Fruit fly (Drosophila melanogaster) whole organism: ENCODE data around the gene svp.

Source experiments
- CG8478 ChIP-seq: fragments of >200 bp; optimal IDR thresholded peaks from 2 replicates; lab custom pipeline; 2018; ENCODE audit warnings: inconsistent platforms
- Dll ChIP-seq: fragments of >200 bp; optimal IDR thresholded peaks from 2 replicates; lab custom pipeline; 2017
- EcR ChIP-seq, 2 experiments: fragments of >200 bp; optimal IDR thresholded peaks; 2 replicates each; lab custom pipeline; 2017; ENCODE audit warnings: missing biosample characterization in 2 of 2, missing genetic modification characterization in 2 of 2, missing genetic modification reagents in 2 of 2
- pan ChIP-seq: fragments of >200 bp; optimal IDR thresholded peaks from 2 replicates; lab custom pipeline; 2017
- psq ChIP-seq: fragments of >200 bp; optimal IDR thresholded peaks from 2 replicates; lab custom pipeline; 2017
- usp ChIP-seq: fragments of >200 bp; optimal IDR thresholded peaks from 2 replicates; lab custom pipeline; 2017; ENCODE audit warnings: missing biosample characterization, missing genetic modification characterization, mixed read lengths

The svp gene

DNA sequence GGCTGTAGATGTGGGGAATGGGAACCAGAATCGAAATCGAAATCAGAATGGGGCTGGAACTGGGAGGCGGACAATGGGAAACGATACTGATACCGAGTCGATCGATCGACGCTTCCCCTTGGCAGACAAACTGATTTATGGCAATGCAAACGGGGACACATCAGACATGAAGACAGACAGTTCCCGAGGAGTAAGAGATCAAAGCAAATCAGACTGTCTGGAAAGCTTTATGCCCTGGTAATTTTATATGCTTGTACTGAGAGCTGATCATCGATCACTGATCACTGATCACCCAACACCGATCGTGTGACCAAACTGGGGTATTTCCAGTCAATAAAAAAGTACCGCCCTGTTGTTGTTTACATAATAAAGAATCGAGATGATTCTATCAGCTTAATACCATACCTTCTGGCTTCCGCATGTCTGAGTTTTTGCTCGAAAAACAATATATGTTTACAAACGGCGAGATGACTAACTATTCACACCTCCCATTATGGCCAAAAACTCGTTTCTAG, 11.4 kb downstream of the svp start:
- TF ChIP-seq psq (lab: Kevin White, UChicago) = no peak
- no peak for TF ChIP-seq pan (lab: Kevin White, UChicago)
- no peak for TF ChIP-seq Dll (lab: Kevin White, UChicago)
- TF ChIP-seq CG8478 (lab: Kevin White, UChicago) = no peak
- no peak for TF ChIP-seq EcR (GFP tag; optimal IDR thresholded peaks at IDR 0.05; lab: Kevin White, UChicago)

DNA sequence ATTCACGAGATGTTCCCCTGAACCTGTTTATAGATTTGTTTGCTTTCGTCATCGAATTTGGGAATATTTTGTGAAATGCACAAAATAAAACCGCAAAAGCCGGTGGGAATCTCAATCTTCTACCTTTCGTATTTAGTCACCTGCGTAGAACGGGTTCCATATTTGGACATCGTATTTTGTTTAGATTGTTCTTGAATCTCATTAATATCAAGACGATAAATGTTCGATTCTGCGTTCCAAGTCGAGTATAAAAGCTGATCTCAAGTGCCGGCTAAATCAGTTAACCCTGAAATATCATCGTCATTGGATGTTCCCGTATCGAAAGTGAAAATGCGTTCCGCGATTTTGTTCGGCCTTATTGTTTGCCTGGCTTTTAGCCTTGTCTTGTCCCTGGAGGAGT, 12.1 kb downstream of the svp start, which contains the start of gene CG17738:
Gene CG17738 (plus strand): TSS at position 301 of the 400 bp plus-strand sequence.
- no peak for TF ChIP-seq psq (lab: Kevin White, UChicago)
- TF ChIP-seq pan (lab: Kevin White, UChicago) = no peak
- no peak for TF ChIP-seq usp (GFP tag; lab: Kevin White, UChicago)
- no peak for TF ChIP-seq EcR (GFP tag; optimal IDR thresholded peaks at IDR 0.05; lab: Kevin White, UChicago)
- TF ChIP-seq CG8478 (lab: Kevin White, UChicago) = no peak
- no peak for TF ChIP-seq Dll (lab: Kevin White, UChicago)

DNA sequence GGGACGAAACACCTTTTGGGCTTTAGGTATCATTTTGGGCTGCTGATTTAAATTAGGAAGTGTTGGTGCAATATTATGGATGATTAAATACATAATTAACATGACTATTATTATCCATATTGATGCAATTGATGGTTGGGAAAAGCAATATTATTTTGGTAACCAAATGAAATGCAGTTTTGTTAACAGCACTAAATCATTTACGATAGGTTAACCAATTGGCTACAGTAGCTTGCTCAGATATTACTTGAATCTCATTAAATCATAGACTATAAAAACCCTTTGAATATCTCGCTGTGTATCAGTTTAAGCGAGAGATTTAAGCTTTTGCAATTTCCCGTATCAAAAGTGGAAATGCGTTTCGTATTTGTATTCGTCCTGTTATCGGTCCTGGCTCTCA, 14.3 kb downstream of the svp start, which contains the start of gene Sfp87B:
Gene Sfp87B (plus strand): TSS at position 301 of the 400 bp plus-strand sequence.
- TF ChIP-seq EcR (GFP tag; optimal IDR thresholded peaks at IDR 0.05; lab: Kevin White, UChicago) = no peak
- no peak for TF ChIP-seq psq (lab: Kevin White, UChicago)
- no peak for TF ChIP-seq Dll (lab: Kevin White, UChicago)
- no peak for TF ChIP-seq usp (GFP tag; lab: Kevin White, UChicago)
- no peak for TF ChIP-seq pan (lab: Kevin White, UChicago)
- TF ChIP-seq CG8478 (lab: Kevin White, UChicago) = no peak

DNA sequence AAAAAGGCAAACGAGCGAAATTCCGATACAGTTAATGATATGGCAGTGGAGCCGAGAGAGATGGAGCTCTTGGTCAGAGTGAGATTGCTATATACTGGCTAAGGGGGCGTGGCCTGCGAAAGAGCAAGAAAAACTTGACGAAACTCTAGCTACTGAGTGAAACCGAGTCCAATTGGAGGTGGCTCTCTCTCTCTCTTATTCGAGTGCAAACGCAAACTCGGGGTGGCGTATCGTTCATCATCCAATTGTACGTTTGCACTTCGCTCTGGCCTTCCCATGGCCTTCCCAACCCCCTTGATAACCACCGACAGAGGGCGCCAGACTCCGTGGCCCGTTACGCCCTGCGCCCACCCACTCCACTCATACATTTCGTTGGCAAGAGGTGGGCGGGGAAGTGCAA, 20.5 kb downstream of the svp start:
- TF ChIP-seq pan (lab: Kevin White, UChicago) (no peak), CG8478 (lab: Kevin White, UChicago) (peak; percentile 36)

DNA sequence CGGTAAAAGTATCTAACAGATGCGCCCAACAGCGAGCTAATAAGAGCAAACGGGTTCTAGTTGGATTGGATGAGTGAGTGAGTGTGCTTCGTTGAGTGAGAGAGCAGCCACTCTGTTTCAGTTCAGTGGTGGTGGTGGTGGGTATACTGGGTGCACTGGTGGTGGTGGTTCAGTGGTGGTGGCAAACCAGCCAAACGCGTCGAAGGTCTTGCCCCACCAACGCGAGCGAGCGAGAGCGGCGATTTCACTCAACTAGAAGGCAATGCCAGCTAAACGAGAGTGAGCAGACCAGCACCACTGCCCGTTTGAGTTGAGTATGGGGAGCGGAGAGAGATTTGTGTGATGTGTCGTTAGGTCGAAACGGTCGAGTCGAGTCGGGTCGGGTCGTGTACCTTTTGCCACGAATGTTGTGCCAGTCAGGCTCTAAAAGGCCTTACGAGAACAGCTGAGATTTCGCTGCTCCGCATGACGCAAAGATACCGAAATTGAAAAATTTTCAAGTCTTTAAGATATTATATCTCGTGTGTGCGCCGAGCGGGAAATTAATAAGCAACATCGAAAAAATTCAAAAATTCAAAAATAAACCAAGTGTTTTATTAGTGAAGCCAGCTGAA, 22.3 kb downstream of the svp start:
- TF ChIP-seq psq (lab: Kevin White, UChicago) (no peak), usp (GFP tag; lab: Kevin White, UChicago) (no peak), CG8478 (lab: Kevin White, UChicago) (peak; percentile 85), Dll (lab: Kevin White, UChicago) (peak; percentile 47), pan (lab: Kevin White, UChicago) (no peak), EcR (GFP tag; optimal IDR thresholded peaks at IDR 0.05; lab: Kevin White, UChicago) (peak in 1 of 2 experiments; percentile 61)

DNA sequence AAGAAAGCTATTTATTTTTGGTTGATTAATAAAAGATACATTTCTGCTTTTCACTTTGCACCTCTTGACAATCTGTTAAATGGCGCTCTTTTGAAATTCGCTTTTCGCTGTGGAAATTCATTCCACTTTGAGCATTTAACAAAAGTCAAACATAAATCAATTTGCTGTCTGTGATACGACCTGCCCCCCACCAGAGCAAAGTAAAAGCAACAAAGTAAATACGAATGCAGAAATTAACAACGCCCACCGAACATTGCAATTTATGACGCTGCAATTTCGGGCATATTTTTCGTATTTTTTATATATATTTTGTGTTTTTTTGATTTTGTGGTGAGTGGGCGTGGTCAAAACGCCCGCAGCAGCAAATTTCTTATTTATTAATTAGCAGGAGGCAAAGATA, 27.1 kb downstream of the svp start:
- TF ChIP-seq usp (GFP tag; lab: Kevin White, UChicago) (no peak), Dll (lab: Kevin White, UChicago) (no peak), pan (lab: Kevin White, UChicago) (no peak), CG8478 (lab: Kevin White, UChicago) (no peak), psq (lab: Kevin White, UChicago) (no peak), EcR (GFP tag; optimal IDR thresholded peaks at IDR 0.05; lab: Kevin White, UChicago) (no peak)

DNA sequence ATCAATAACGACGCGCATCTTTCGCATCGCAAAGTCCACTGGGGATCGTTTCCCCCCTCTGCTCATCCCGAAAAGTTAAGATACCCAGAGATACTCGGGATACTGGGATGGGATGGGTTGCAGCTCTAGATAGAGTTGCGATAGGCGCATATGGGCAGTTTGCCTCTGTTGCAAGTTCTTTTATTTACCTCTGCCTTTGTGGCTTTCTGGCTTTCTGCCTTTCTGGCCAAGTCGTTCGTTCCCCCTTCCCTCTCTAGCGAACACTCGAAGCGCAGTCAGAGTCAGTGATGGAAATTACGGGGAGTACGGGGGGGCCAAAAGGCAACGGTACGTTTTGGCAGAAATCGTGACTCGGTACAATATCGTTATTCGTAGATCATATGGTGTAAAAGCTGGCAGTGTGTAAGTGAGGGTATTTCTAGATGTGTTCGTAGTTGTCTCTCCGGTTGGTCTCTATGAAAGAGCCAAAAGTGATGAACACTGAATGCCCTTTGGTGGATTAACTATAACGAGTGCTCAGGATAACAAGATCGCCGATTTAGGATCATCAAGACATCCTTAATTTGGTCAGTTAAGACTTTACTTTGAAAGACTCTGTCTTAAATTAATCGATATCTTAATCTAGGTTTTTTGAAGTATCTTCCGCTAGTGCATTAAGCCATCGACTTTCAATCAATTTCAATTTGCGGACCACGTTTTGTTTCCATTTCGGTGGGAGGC, 30.2 kb downstream of the svp start:
- TF ChIP-seq CG8478 (lab: Kevin White, UChicago) (no peak), EcR (GFP tag; optimal IDR thresholded peaks at IDR 0.05; lab: Kevin White, UChicago) (no peak), psq (lab: Kevin White, UChicago) (no peak), usp (GFP tag; lab: Kevin White, UChicago) (no peak), pan (lab: Kevin White, UChicago) (no peak), Dll (lab: Kevin White, UChicago) (no peak)

DNA sequence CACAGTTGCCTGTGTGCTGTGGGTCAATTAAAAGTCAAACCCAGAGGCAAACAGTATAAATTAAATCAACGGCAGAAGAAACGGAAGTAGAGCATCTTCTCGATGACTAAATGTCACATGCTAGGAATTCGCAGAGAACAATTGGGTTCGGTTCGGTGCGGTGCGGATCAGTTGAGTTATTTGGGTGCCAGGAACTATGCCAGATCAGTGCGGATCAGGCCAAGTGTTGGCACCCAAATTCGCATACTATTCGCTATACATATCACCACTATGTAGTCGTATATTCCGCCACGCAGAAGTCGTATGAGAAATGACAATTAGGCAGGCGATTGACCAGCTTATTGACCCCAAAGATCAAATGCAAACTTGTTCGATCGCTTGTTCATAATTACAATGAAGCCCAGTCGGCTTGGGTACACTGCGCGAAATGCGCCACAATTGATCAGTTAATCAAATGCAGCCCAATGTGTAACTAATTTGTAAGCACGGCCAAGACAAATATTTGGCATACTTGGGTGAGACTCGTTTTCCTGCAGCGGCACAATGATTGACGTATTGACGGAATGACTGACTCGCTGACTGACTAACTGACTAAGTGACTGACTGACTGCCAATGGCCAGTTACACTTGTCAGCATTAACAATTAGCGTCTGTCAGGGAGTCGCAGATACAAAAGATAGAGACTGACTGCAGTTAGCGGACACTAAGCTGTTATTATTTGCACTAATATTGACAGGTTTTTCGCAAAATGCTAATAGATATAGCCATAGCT, 32.1 kb downstream of the svp start:
- TF ChIP-seq Dll (lab: Kevin White, UChicago) (no peak), pan (lab: Kevin White, UChicago) (no peak), usp (GFP tag; lab: Kevin White, UChicago) (no peak), psq (lab: Kevin White, UChicago) (no peak), CG8478 (lab: Kevin White, UChicago) (no peak), EcR (GFP tag; optimal IDR thresholded peaks at IDR 0.05; lab: Kevin White, UChicago) (no peak)

DNA sequence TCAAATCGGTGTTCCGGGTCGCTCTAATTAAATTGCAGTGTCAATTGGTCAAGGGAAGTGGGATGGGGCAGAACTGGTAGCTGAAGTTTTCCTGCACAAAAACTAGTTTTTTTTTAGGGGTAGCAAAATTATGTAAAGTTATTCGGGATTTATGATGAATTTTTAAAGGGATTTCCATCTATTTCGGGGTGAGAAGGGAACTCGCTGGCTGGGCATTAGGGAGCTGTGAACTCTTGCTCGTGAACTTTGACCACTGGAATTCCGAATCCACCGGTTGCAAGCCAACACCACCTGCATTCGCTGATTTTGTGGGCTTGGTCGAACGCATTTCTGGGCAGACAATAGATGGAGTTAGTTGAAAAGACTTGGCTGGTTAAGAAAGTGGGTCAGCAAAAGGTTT, 33.3 kb downstream of the svp start:
- TF ChIP-seq usp (GFP tag; lab: Kevin White, UChicago) (no peak), pan (lab: Kevin White, UChicago) (no peak), EcR (GFP tag; optimal IDR thresholded peaks at IDR 0.05; lab: Kevin White, UChicago) (no peak), psq (lab: Kevin White, UChicago) (no peak), Dll (lab: Kevin White, UChicago) (no peak), CG8478 (lab: Kevin White, UChicago) (no peak)

DNA sequence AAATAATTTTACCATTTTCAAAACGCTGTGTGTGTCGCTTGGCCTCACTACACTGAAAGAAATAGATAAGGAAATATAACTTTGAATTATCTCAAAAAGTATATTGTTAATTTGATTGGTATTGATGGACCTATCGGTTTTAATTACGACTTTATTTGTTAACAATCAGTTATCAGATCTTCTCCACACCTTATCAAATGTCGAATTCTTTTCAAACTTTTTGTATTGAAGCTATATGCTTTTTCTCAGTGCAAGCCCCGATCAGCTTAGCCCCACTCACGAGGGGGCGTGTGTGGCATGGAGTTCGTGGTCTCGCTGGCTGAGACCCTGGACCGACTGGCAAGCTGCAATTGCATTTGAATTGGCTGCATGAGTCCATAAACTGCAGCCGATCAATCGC, 38.7 kb downstream of the svp start:
- TF ChIP-seq CG8478 (lab: Kevin White, UChicago) (no peak), Dll (lab: Kevin White, UChicago) (no peak), pan (lab: Kevin White, UChicago) (no peak), EcR (GFP tag; optimal IDR thresholded peaks at IDR 0.05; lab: Kevin White, UChicago) (no peak), usp (GFP tag; lab: Kevin White, UChicago) (no peak)
